Worm (Caenorhabditis elegans): Measurements from ENCODE around the gene bet-2.

ce11 chrX:10534625-10535244 lies 34.3 kb upstream of the bet-2 start:
- no peak for TF ChIP-seq aly-2 (tag; optimal IDR thresholded peaks at IDR 0.05)
- TF ChIP-seq mab-5 (tag; optimal IDR thresholded peaks at IDR 0.05), result no peak
- no peak for TF ChIP-seq sma-3 (GFP tag; optimal IDR thresholded peaks at IDR 0.05)
- TF ChIP-seq nhr-77 (tag; optimal IDR thresholded peaks at IDR 0.05), result no peak
- no peak for TF ChIP-seq unc-39 (tag; optimal IDR thresholded peaks at IDR 0.05)
- no peak for TF ChIP-seq snpc-4 (tag; optimal IDR thresholded peaks at IDR 0.05)
- no peak for TF ChIP-seq zag-1 (tag; optimal IDR thresholded peaks at IDR 0.05)

Data from whole organism, L2 larva.